Fruit fly (Drosophila melanogaster) whole organism, pupa: Measurements from ENCODE around the gene CG4210.

Experiments
- CG12605 ChIP-seq: fragments of 200-800 bp; sonication (Bioruptor generic); IDR thresholded peaks from 2 replicates; pipeline ENCODE4 v1.3.6; 2022; ENCODE audit warnings: missing biosample characterization, missing genetic modification characterization
- CG13204 ChIP-seq: fragments of 200-800 bp; sonication (Bioruptor generic); optimal IDR thresholded peaks from 2 replicates; lab custom pipeline; 2018; ENCODE audit warnings: missing biosample characterization, mild to moderate bottlenecking, missing genetic modification characterization, moderate library complexity
- CG15710 ChIP-seq: fragments of 200-800 bp; sonication (Bioruptor generic); optimal IDR thresholded peaks from 2 replicates; lab custom pipeline; 2018; ENCODE audit warnings: missing biosample characterization, mild to moderate bottlenecking, missing genetic modification characterization, moderate library complexity
- CG17806 ChIP-seq: fragments of 200-800 bp; sonication (Bioruptor generic); optimal IDR thresholded peaks from 2 replicates; lab custom pipeline; 2018; ENCODE audit warnings: missing biosample characterization, mild to moderate bottlenecking, missing genetic modification characterization, moderate library complexity
- CG32121 ChIP-seq: fragments of 200-800 bp; sonication (Bioruptor generic); IDR thresholded peaks from 2 replicates; pipeline ENCODE4 v1.3.6; 2022; ENCODE audit warnings: missing biosample characterization, missing genetic modification characterization
- D1 ChIP-seq: fragments of 200-800 bp; sonication (Bioruptor generic); optimal IDR thresholded peaks from 2 replicates; lab custom pipeline; 2018; ENCODE audit warnings: missing biosample characterization, mild to moderate bottlenecking, missing genetic modification characterization, moderate library complexity
- Pif1B ChIP-seq: fragments of 200-800 bp; sonication (Bioruptor generic); optimal IDR thresholded peaks from 3 replicates; lab custom pipeline; 2016; ENCODE audit warnings: missing biosample characterization, missing genetic modification characterization
- gl ChIP-seq: fragments of 200-800 bp; sonication (Bioruptor generic); optimal IDR thresholded peaks from 2 replicates; lab custom pipeline; 2018; ENCODE audit warnings: missing biosample characterization, mild to moderate bottlenecking, missing genetic modification characterization
- rn ChIP-seq: fragments of 200-800 bp; sonication (Bioruptor generic); IDR thresholded peaks from 2 replicates; pipeline ENCODE4 v1.3.6; 2022; ENCODE audit warnings: missing biosample characterization, missing genetic modification characterization

dm6 chr3R:15213362-15213989, at the start of gene CG4210, which contains the start of gene CG6654:
- TF ChIP-seq rn (GFP tag; lab: Robert Waterston, UW) (no peak), CG13204 (GFP tag; lab: Kevin White, UChicago) (no peak), CG17806 (tag; lab: Kevin White, UChicago) (no peak), Pif1B (GFP tag; lab: Kevin White, UChicago) (no peak), D1 (tag; lab: Kevin White, UChicago) (no peak), CG15710 (tag; lab: Kevin White, UChicago) (no peak), CG32121 (GFP tag; lab: Robert Waterston, UW) (no peak), gl (tag; lab: Kevin White, UChicago) (no peak), CG12605 (GFP tag; lab: Robert Waterston, UW) (no peak)
